Worm (Caenorhabditis elegans): Measurements from ENCODE around the gene F56D6.13.

ce11 chrIV:3906393-3906792 lies 2.8 kb upstream of the F56D6.13 start, which contains the start of gene F56D6.11:
- TF ChIP-seq nhr-11 (tag; optimal IDR thresholded peaks at IDR 0.05) (no peak), mxl-2 (GFP tag; conservative IDR thresholded peaks at IDR 0.05) (no peak), madf-5 (GFP tag; IDR thresholded peaks at IDR 0.05) (no peak), ama-1 (optimal IDR thresholded peaks at IDR 0.05) (no peak), ceh-62 (tag; optimal IDR thresholded peaks at IDR 0.05) (no peak), spr-1 (tag; optimal IDR thresholded peaks at IDR 0.05) (no peak), hlh-11 (tag; optimal IDR thresholded peaks at IDR 0.05) (no peak), ctbp-1 (GFP tag; IDR thresholded peaks at IDR 0.05) (no peak), dmd-9 (GFP tag; IDR thresholded peaks at IDR 0.05) (no peak), zag-1 (tag; optimal IDR thresholded peaks at IDR 0.05) (no peak), unc-62 (GFP tag; optimal IDR thresholded peaks at IDR 0.05 in 1 of 2) (no peak), unc-62 (tag; optimal IDR thresholded peaks at IDR 0.05) (no peak), zip-11 (GFP tag; IDR thresholded peaks at IDR 0.05) (no peak), ZK546.5 (tag; optimal IDR thresholded peaks at IDR 0.05) (no peak), ztf-11 (tag; optimal IDR thresholded peaks at IDR 0.05) (no peak)
